Worm (Caenorhabditis elegans) whole organism, early embryonic: ENCODE measurements around the gene Y39G8B.1.

ENCODE experiments used
- B0310.2 ChIP-seq: sonication (generic microtip); optimal IDR thresholded peaks from 2 replicates; lab custom pipeline; 2016; ENCODE audit warnings: mild to moderate bottlenecking, missing genetic modification characterization, missing compliant biosample characterization
- F13C5.2 ChIP-seq: sonication (generic microtip); optimal IDR thresholded peaks from 2 replicates; lab custom pipeline; 2017; ENCODE audit warnings: mild to moderate bottlenecking, missing genetic modification characterization, inconsistent platforms, missing compliant biosample characterization
- aly-1 ChIP-seq: sonication (generic microtip); optimal IDR thresholded peaks from 2 replicates; lab custom pipeline; 2016; ENCODE audit warnings: missing genetic modification characterization, missing compliant biosample characterization
- ama-1 ChIP-seq: fragments of 150-350 bp; optimal IDR thresholded peaks from 2 replicates; lab custom pipeline; 2014
- ceh-13 ChIP-seq: fragments of 200-800 bp; sonication (Bioruptor generic); optimal IDR thresholded peaks from 2 replicates; lab custom pipeline; 2018; ENCODE audit warnings: mild to moderate bottlenecking, missing genetic modification characterization, missing compliant biosample characterization
- ceh-36 ChIP-seq: sonication (generic microtip); optimal IDR thresholded peaks from 2 replicates; lab custom pipeline; 2016; ENCODE audit warnings: missing genetic modification characterization, inconsistent platforms, missing compliant biosample characterization
- ets-7 ChIP-seq: sonication (generic microtip); optimal IDR thresholded peaks from 2 replicates; lab custom pipeline; 2016; ENCODE audit warnings: missing genotype, missing genetic modification characterization, missing compliant biosample characterization
- flt-1 ChIP-seq: fragments of 200-800 bp; sonication (Bioruptor generic); IDR thresholded peaks from 2 replicates; pipeline ENCODE4 v1.3.6; 2022; ENCODE audit warnings: missing genetic modification characterization, missing compliant biosample characterization
- hmg-4 ChIP-seq: fragments of 200-800 bp; sonication (Bioruptor generic); optimal IDR thresholded peaks from 2 replicates; lab custom pipeline; 2018; ENCODE audit warnings: mild to moderate bottlenecking, missing genetic modification characterization, missing compliant biosample characterization
- hnd-1 ChIP-seq: sonication (generic microtip); optimal IDR thresholded peaks from 2 replicates; lab custom pipeline; 2016; ENCODE audit warnings: missing genetic modification characterization, missing compliant biosample characterization
- sea-1 ChIP-seq: fragments of 200-800 bp; sonication (Bioruptor generic); conservative IDR thresholded peaks from 2 replicates; pipeline ENCODE4 v1.3.6; 2022; ENCODE audit warnings: missing genetic modification characterization, missing compliant biosample characterization
- tbx-11 ChIP-seq: fragments of 200-800 bp; sonication (Bioruptor generic); IDR thresholded peaks from 2 replicates; pipeline ENCODE4 v1.3.6; 2022; ENCODE audit warnings: missing genetic modification characterization, missing compliant biosample characterization
- tra-4 ChIP-seq: sonication (generic microtip); optimal IDR thresholded peaks from 2 replicates; lab custom pipeline; 2017; ENCODE audit warnings: missing genetic modification characterization, missing compliant biosample characterization

- TF ChIP-seq ama-1 (lab: Kevin White, UChicago) (no peak), hnd-1 (tag; lab: Kevin White, UChicago) (no peak), ceh-13 (no peak), aly-1 (tag; lab: Kevin White, UChicago) (no peak), tbx-11 (GFP tag; lab: Robert Waterston, UW) (no peak), flt-1 (GFP tag; lab: Robert Waterston, UW) (no peak), ets-7 (tag; lab: Kevin White, UChicago) (no peak), ceh-36 (tag; lab: Kevin White, UChicago) (no peak), F13C5.2 (tag; lab: Kevin White, UChicago) (no peak), hmg-4 (GFP tag; lab: Kevin White, UChicago) (no peak), tra-4 (tag; lab: Kevin White, UChicago) (no peak), sea-1 (GFP tag; lab: Robert Waterston, UW) (no peak), B0310.2 (no peak)
Measured at ce11 chrII:13997989-13998388, 24.4 kb upstream of the Y39G8B.1 start.
